Worm (Caenorhabditis elegans) whole organism, mixed stage, embryonic: Measurements from ENCODE around the gene ZK84.2.

ENCODE experiments used
- M03D4.4 ChIP-seq: sonication (generic microtip); optimal IDR thresholded peaks from 2 replicates; lab custom pipeline; 2017; ENCODE audit warnings: mild to moderate bottlenecking, missing genetic modification characterization, missing compliant biosample characterization
- bed-3 ChIP-seq: fragments of 200-800 bp; sonication (Bioruptor generic); optimal IDR thresholded peaks from 3 replicates; lab custom pipeline; 2018; ENCODE audit warnings: mild to moderate bottlenecking, missing genetic modification characterization, moderate library complexity, missing compliant biosample characterization
- blmp-1 ChIP-seq: fragments of 150-350 bp; optimal IDR thresholded peaks from 2 replicates; lab custom pipeline; 2014; ENCODE audit warnings: missing biosample characterization, missing genetic modification characterization
- ceh-39 ChIP-seq: fragments of 150-350 bp; optimal IDR thresholded peaks from 2 replicates; lab custom pipeline; 2014; ENCODE audit warnings: missing biosample characterization, missing genetic modification characterization
- ceh-43 ChIP-seq: fragments of 200-800 bp; sonication (Bioruptor generic); optimal IDR thresholded peaks from 2 replicates; lab custom pipeline; 2018; ENCODE audit warnings: mild to moderate bottlenecking, missing genetic modification characterization, moderate library complexity, missing compliant biosample characterization
- ceh-83 ChIP-seq: fragments of 200-800 bp; sonication (Bioruptor generic); optimal IDR thresholded peaks from 2 replicates; lab custom pipeline; 2018; ENCODE audit warnings: mild to moderate bottlenecking, missing genetic modification characterization, missing compliant biosample characterization
- ces-1 ChIP-seq: fragments of 150-350 bp; optimal IDR thresholded peaks from 2 replicates; lab custom pipeline; 2014; ENCODE audit warnings: missing biosample characterization, missing genetic modification reagents, missing genetic modification characterization
- cnd-1 ChIP-seq: fragments of 200-800 bp; sonication (Bioruptor generic); optimal IDR thresholded peaks from 2 replicates; lab custom pipeline; 2018; ENCODE audit warnings: mild to moderate bottlenecking, missing genetic modification characterization, missing compliant biosample characterization
- flh-1 ChIP-seq: fragments of 200-800 bp; sonication (Bioruptor generic); optimal IDR thresholded peaks from 2 replicates; lab custom pipeline; 2018; ENCODE audit warnings: mild to moderate bottlenecking, missing genetic modification characterization, moderate library complexity, missing compliant biosample characterization
- ham-2 ChIP-seq: fragments of 200-800 bp; sonication (Bioruptor generic); optimal IDR thresholded peaks from 2 replicates; lab custom pipeline; 2018; ENCODE audit warnings: mild to moderate bottlenecking, missing genetic modification characterization, missing compliant biosample characterization
- hlh-1 ChIP-seq: fragments of 150-350 bp; optimal IDR thresholded peaks from 2 replicates; lab custom pipeline; 2014; ENCODE audit warnings: missing biosample characterization, missing genetic modification reagents, missing genetic modification characterization
- lin-13 ChIP-seq: fragments of 150-350 bp; optimal IDR thresholded peaks from 2 replicates; lab custom pipeline; 2014; ENCODE audit warnings: missing biosample characterization, missing genetic modification characterization
- lin-32 ChIP-seq: fragments of 200-800 bp; sonication (Bioruptor generic); optimal IDR thresholded peaks from 2 replicates; lab custom pipeline; 2018; ENCODE audit warnings: mild to moderate bottlenecking, missing genetic modification characterization, missing compliant biosample characterization
- lsy-2 ChIP-seq: fragments of 150-350 bp; optimal IDR thresholded peaks from 2 replicates; lab custom pipeline; 2014; ENCODE audit warnings: missing biosample characterization, missing genetic modification characterization
- mab-5 ChIP-seq: fragments of 150-350 bp; optimal IDR thresholded peaks from 2 replicates; lab custom pipeline; 2014; ENCODE audit warnings: missing biosample characterization, missing genetic modification characterization
- mep-1 ChIP-seq: fragments of 150-350 bp; optimal IDR thresholded peaks from 2 replicates; lab custom pipeline; 2017; ENCODE audit warnings: missing biosample characterization, missing genetic modification reagents, missing genetic modification characterization, inconsistent platforms
- mls-2 ChIP-seq: sonication (generic microtip); optimal IDR thresholded peaks from 2 replicates; lab custom pipeline; 2016; ENCODE audit warnings: mild to moderate bottlenecking, missing genetic modification characterization, moderate library complexity, missing compliant biosample characterization
- nhr-12 ChIP-seq: fragments of 150-350 bp; optimal IDR thresholded peaks from 2 replicates; lab custom pipeline; 2014; ENCODE audit warnings: missing biosample characterization, missing genetic modification characterization
- nhr-2 ChIP-seq: fragments of 150-350 bp; optimal IDR thresholded peaks from 2 replicates; lab custom pipeline; 2014; ENCODE audit warnings: missing biosample characterization, missing genetic modification characterization
- nhr-237 ChIP-seq: fragments of 150-350 bp; optimal IDR thresholded peaks from 2 replicates; lab custom pipeline; 2014; ENCODE audit warnings: missing biosample characterization, missing genetic modification characterization
- nhr-28 ChIP-seq: fragments of 150-350 bp; optimal IDR thresholded peaks from 2 replicates; lab custom pipeline; 2014; ENCODE audit warnings: missing biosample characterization, missing genetic modification characterization
- nhr-76 ChIP-seq: sonication (generic microtip); optimal IDR thresholded peaks from 2 replicates; lab custom pipeline; 2017; ENCODE audit warnings: missing biosample characterization, missing genetic modification characterization
- pha-4 ChIP-seq: fragments of 150-350 bp; optimal IDR thresholded peaks from 2 replicates; lab custom pipeline; 2018; ENCODE audit warnings: missing biosample characterization, missing genetic modification reagents, missing genetic modification characterization
- sem-2 ChIP-seq: fragments of 200-800 bp; sonication (Bioruptor generic); optimal IDR thresholded peaks from 2 replicates; lab custom pipeline; 2018; ENCODE audit warnings: mild to moderate bottlenecking, missing genetic modification characterization, missing compliant biosample characterization
- snpc-4 ChIP-seq: fragments of 150-350 bp; optimal IDR thresholded peaks from 2 replicates; lab custom pipeline; 2014; ENCODE audit warnings: missing biosample characterization, missing genetic modification characterization
- sptf-1 ChIP-seq: sonication (generic microtip); optimal IDR thresholded peaks from 2 replicates; lab custom pipeline; 2017; ENCODE audit warnings: mild to moderate bottlenecking, missing genetic modification characterization, moderate library complexity, missing compliant biosample characterization
- tbx-8 ChIP-seq: fragments of 200-800 bp; sonication (Bioruptor generic); optimal IDR thresholded peaks from 2 replicates; lab custom pipeline; 2018; ENCODE audit warnings: mild to moderate bottlenecking, missing genetic modification characterization, moderate library complexity, missing compliant biosample characterization
- unc-120 ChIP-seq: sonication (generic microtip); optimal IDR thresholded peaks from 2 replicates; lab custom pipeline; 2017; ENCODE audit warnings: missing genetic modification characterization, missing compliant biosample characterization; ENCODE audit not compliant: poor library complexity, severe bottlenecking
- unc-39 ChIP-seq: fragments of 150-350 bp; optimal IDR thresholded peaks from 2 replicates; lab custom pipeline; 2014; ENCODE audit warnings: missing biosample characterization, missing genetic modification characterization
- unc-62 ChIP-seq: fragments of 150-350 bp; optimal IDR thresholded peaks from 2 replicates; lab custom pipeline; 2014; ENCODE audit warnings: missing biosample characterization, missing genetic modification reagents, missing genetic modification characterization
- zip-8 ChIP-seq: fragments of 150-350 bp; optimal IDR thresholded peaks from 2 replicates; lab custom pipeline; 2014; ENCODE audit warnings: missing biosample characterization, missing genetic modification characterization
- ztf-11 ChIP-seq: fragments of 150-350 bp; optimal IDR thresholded peaks from 2 replicates; lab custom pipeline; 2014; ENCODE audit warnings: missing biosample characterization, missing genetic modification characterization

Gene ZK84.2

DNA sequence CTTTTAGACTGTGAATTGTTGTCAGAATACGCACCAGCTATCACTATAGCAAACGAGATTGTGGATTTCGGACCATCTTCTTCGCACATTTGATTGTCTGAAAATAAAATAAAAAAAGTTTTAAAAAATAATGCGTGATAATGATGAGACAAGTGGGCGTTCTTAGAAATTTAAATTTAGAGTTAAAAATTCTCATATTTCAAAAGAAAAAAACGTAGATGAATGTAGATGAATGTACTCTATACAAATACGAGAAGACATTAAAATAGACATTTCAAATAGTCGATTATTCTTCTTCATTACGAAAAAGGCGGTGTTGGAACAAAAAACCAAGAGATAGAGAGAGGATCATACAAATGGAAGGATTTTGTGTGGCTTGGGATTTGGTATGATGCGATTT is 39.3 kb upstream of the ZK84.2 start, which contains the start of gene B0034.5:
Gene B0034.5 (minus strand): TSS at position 101 of the 400 bp plus-strand sequence.
- TF ChIP-seq ces-1 (GFP tag; lab: Kevin White, UChicago) (no peak), flh-1 (GFP tag; lab: Kevin White, UChicago) (no peak), pha-4 (tag; lab: Kevin White, UChicago) (no peak), snpc-4 (no peak), unc-120 (no peak), nhr-12 (tag; lab: Kevin White, UChicago) (no peak), lsy-2 (tag; lab: Kevin White, UChicago) (no peak), ztf-11 (tag; lab: Kevin White, UChicago) (no peak), lin-13 (tag; lab: Kevin White, UChicago) (no peak), nhr-2 (tag; lab: Kevin White, UChicago) (no peak)

DNA sequence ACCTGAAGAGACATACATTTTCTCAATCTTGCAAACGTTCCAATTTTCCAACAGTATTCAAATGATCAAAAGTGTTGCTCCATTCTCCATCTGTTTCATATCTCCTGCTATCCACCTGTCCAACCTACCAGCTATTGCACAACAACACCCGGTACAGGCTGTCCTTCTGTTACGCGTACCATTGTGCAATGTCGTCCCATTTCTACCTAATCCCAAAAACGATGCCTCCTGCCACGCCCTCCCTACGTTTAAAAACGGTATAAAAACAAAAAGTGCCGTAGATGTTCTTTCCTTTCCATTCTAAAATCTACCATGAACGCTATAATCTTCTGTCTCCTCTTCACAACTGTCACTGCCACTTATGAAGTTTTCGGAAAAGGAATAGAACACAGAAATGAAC is 25.9 kb upstream of the ZK84.2 start, which contains the start of gene ins-2:
Gene ins-2 (plus strand): TSS at position 301 of the 400 bp plus-strand sequence.
- peak; percentile 51 for TF ChIP-seq zip-8 (tag; lab: Kevin White, UChicago)
- TF ChIP-seq unc-39, result no peak
- no peak for TF ChIP-seq ceh-43 (GFP tag; lab: Kevin White, UChicago)
- TF ChIP-seq lin-32 (GFP tag; lab: Kevin White, UChicago), result peak; percentile 46

- TF ChIP-seq nhr-28 (tag; lab: Kevin White, UChicago), result no peak
- no peak for TF ChIP-seq ham-2 (GFP tag; lab: Kevin White, UChicago)
- no peak for TF ChIP-seq mep-1 (tag; lab: Kevin White, UChicago)
- TF ChIP-seq cnd-1, result no peak
- no peak for TF ChIP-seq sptf-1 (tag; lab: Kevin White, UChicago)
- TF ChIP-seq mab-5 (tag; lab: Kevin White, UChicago), result no peak
- no peak for TF ChIP-seq bed-3 (GFP tag; lab: Kevin White, UChicago)
- TF ChIP-seq hlh-1 (tag; lab: Kevin White, UChicago), result no peak
- TF ChIP-seq snpc-4, result no peak
- no peak for TF ChIP-seq lin-13 (tag; lab: Kevin White, UChicago)
- no peak for TF ChIP-seq tbx-8 (GFP tag; lab: Kevin White, UChicago)
- no peak for TF ChIP-seq ceh-83 (GFP tag; lab: Kevin White, UChicago)
- no peak for TF ChIP-seq ces-1 (GFP tag; lab: Kevin White, UChicago)
- no peak for TF ChIP-seq M03D4.4 (tag; lab: Kevin White, UChicago)
- TF ChIP-seq nhr-12 (tag; lab: Kevin White, UChicago), result no peak
- no peak for TF ChIP-seq nhr-76 (tag; lab: Kevin White, UChicago)
- TF ChIP-seq, all 35 proteins: peak for 0
Measured at ce11 chrII:5990668-5991067, 23.5 kb upstream of the ZK84.2 start, which contains the start of gene ins-3. TSS of gene ins-3 (minus strand) at chrII:5990768.

- no peak for TF ChIP-seq hlh-1 (tag; lab: Kevin White, UChicago)
- no peak for TF ChIP-seq mab-5 (tag; lab: Kevin White, UChicago)
- no peak for TF ChIP-seq nhr-237 (tag; lab: Kevin White, UChicago)
- TF ChIP-seq M03D4.4 (tag; lab: Kevin White, UChicago), result no peak
- no peak for TF ChIP-seq nhr-28 (tag; lab: Kevin White, UChicago)
- no peak for TF ChIP-seq snpc-4
- no peak for TF ChIP-seq sem-2 (GFP tag; lab: Kevin White, UChicago)
- TF ChIP-seq ceh-83 (GFP tag; lab: Kevin White, UChicago), result no peak
- TF ChIP-seq flh-1 (GFP tag; lab: Kevin White, UChicago), result no peak
- no peak for TF ChIP-seq nhr-2 (tag; lab: Kevin White, UChicago)
- TF ChIP-seq pha-4 (tag; lab: Kevin White, UChicago), result no peak
- TF ChIP-seq lin-32 (GFP tag; lab: Kevin White, UChicago), result no peak
- no peak for TF ChIP-seq ceh-39 (tag; lab: Kevin White, UChicago)
- TF ChIP-seq, all 35 proteins: peak for 0
Measured at ce11 chrII:5996066-5996465, 18.1 kb upstream of the ZK84.2 start, which contains the start of gene ins-4. TSS of gene ins-4 (plus strand) at chrII:5996366.

DNA sequence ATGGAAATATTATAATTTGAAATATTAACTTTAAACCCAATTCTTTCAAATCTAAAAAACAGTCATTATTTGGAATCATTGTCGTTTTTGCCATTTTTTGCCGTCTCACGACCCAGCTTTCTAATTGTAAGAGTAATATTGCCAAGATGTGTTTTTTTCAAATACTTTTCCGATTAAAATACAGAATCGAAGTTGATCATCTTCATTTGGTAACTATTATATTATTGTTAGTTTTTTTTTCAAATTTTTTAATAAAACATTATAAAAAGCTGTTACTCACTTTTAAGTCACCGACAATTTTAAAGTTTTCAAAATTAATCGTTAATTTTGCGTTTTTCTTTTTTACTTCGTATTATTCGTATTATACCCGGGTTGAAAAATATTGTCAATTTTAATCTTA is 16.9 kb upstream of the ZK84.2 start, which contains the start of gene ins-5:
Gene ins-5 (plus strand): TSS at position 301 of the 400 bp plus-strand sequence.
- TF ChIP-seq unc-120, result no peak
- TF ChIP-seq unc-62 (GFP tag; lab: Kevin White, UChicago), result no peak
- no peak for TF ChIP-seq M03D4.4 (tag; lab: Kevin White, UChicago)
- TF ChIP-seq bed-3 (GFP tag; lab: Kevin White, UChicago), result no peak
- no peak for TF ChIP-seq ceh-39 (tag; lab: Kevin White, UChicago)
- TF ChIP-seq hlh-1 (tag; lab: Kevin White, UChicago), result no peak
- TF ChIP-seq pha-4 (tag; lab: Kevin White, UChicago), result no peak
- TF ChIP-seq snpc-4, result no peak
- no peak for TF ChIP-seq ztf-11 (tag; lab: Kevin White, UChicago)
- no peak for TF ChIP-seq mls-2 (tag; lab: Kevin White, UChicago)
- no peak for TF ChIP-seq nhr-2 (tag; lab: Kevin White, UChicago)
- TF ChIP-seq lin-13 (tag; lab: Kevin White, UChicago), result no peak
- no peak for TF ChIP-seq blmp-1 (tag; lab: Kevin White, UChicago)
